Fruit fly (Drosophila melanogaster) whole organism, embryonic: ENCODE data around the gene CG14427.

Source experiments
- CG14667 ChIP-seq: fragments of 200-800 bp; sonication (Bioruptor generic); IDR thresholded peaks from 2 replicates; pipeline ENCODE4 v1.3.6; 2022; ENCODE audit warnings: missing biosample characterization, missing genetic modification characterization
- CG4854 ChIP-seq: fragments of 200-800 bp; sonication (Bioruptor generic); optimal IDR thresholded peaks from 2 replicates; lab custom pipeline; 2016; ENCODE audit warnings: missing biosample characterization, missing genetic modification characterization, inconsistent platforms
- NFAT ChIP-seq: fragments of 200-800 bp; sonication (Bioruptor generic); IDR thresholded peaks from 2 replicates; pipeline ENCODE4 v1.3.6; 2022; ENCODE audit warnings: missing biosample characterization, missing genetic modification characterization
- eve ChIP-seq, 2 experiments: fragments of >200 bp; optimal IDR thresholded peaks; 2 replicates each; lab custom pipeline; 2017; ENCODE audit warnings: missing biosample characterization in 2 of 2, missing genetic modification characterization in 2 of 2
- h ChIP-seq: fragments of >200 bp; optimal IDR thresholded peaks from 2 replicates; lab custom pipeline; 2017

dm6 chrX:7004101-7004700, 36.2 kb upstream of the CG14427 start:
- TF ChIP-seq CG4854 (GFP tag; lab: Kevin White, UChicago) (peak; percentile 66), NFAT (GFP tag; lab: Robert Waterston, UW) (no peak; the same call in 1 of the 2 replicates), eve (GFP tag; optimal IDR thresholded peaks at IDR 0.05; lab: Kevin White, UChicago) (peak in 1 of 2 experiments; percentile 55), CG14667 (no peak), h (lab: Kevin White, UChicago) (no peak)
